Worm (Caenorhabditis elegans): ENCODE measurements around the gene F42F12.11.

- no peak for TF ChIP-seq F26F4.8 (GFP tag; conservative IDR thresholded peaks at IDR 0.05)
- TF ChIP-seq aly-2 (tag; optimal IDR thresholded peaks at IDR 0.05), result no peak
Observed at ce11 chrX:12341338-12341737, 5.5 kb upstream of the F42F12.11 start, which contains the start of gene zig-2.

Measured in whole organism, L4 larva.